Worm (Caenorhabditis elegans) whole organism, L3 larva: Measurements from ENCODE around the gene Y9C9A.13.
A peak's percentile ranks its signal among the peaks of the same experiment; 100 is the strongest.

Experiments
- ZK546.5 ChIP-seq: sonication (generic microtip); optimal IDR thresholded peaks from 2 replicates; lab custom pipeline; 2017; ENCODE audit warnings: missing biosample characterization, missing genetic modification characterization
- aly-2 ChIP-seq: fragments of 150-350 bp; optimal IDR thresholded peaks from 2 replicates; lab custom pipeline; 2014; ENCODE audit warnings: missing biosample characterization, missing genetic modification characterization
- ama-1 ChIP-seq: fragments of 150-350 bp; optimal IDR thresholded peaks from 2 replicates; lab custom pipeline; 2018
- ceh-82 ChIP-seq: fragments of 150-350 bp; optimal IDR thresholded peaks from 2 replicates; lab custom pipeline; 2014; ENCODE audit warnings: missing biosample characterization, missing genetic modification characterization
- ceh-9 ChIP-seq: sonication (generic microtip); optimal IDR thresholded peaks from 2 replicates; lab custom pipeline; 2018; ENCODE audit warnings: missing biosample characterization, missing genetic modification characterization
- daf-12 ChIP-seq: fragments of 150-350 bp; optimal IDR thresholded peaks from 2 replicates; lab custom pipeline; 2014; ENCODE audit warnings: missing biosample characterization, missing genetic modification reagents, missing genetic modification characterization
- egl-27 ChIP-seq: sonication (generic microtip); optimal IDR thresholded peaks from 4 replicates; lab custom pipeline; 2017; ENCODE audit warnings: missing biosample characterization, missing genetic modification reagents, missing genetic modification characterization
- elt-1 ChIP-seq: fragments of 150-350 bp; optimal IDR thresholded peaks from 2 replicates; lab custom pipeline; 2014; ENCODE audit warnings: missing biosample characterization, missing genetic modification characterization
- elt-2 ChIP-seq: sonication (generic microtip); optimal IDR thresholded peaks from 2 replicates; lab custom pipeline; 2016; ENCODE audit warnings: missing genetic modification reagents, mild to moderate bottlenecking, missing genetic modification characterization, missing compliant biosample characterization
- eor-1 ChIP-seq, 2 experiments: fragments of 150-350 bp; optimal IDR thresholded peaks; 2 replicates each; lab custom pipeline; 2014 to 2018; ENCODE audit warnings: missing biosample characterization in 2 of 2, missing genetic modification characterization in 2 of 2
- fkh-10 ChIP-seq: sonication (generic microtip); optimal IDR thresholded peaks from 2 replicates; lab custom pipeline; 2017; ENCODE audit warnings: missing biosample characterization, missing genetic modification reagents, missing genetic modification characterization
- fkh-2 ChIP-seq: fragments of 150-350 bp; optimal IDR thresholded peaks from 2 replicates; lab custom pipeline; 2014; ENCODE audit warnings: missing biosample characterization, missing genetic modification reagents, missing genetic modification characterization
- jun-1 ChIP-seq: fragments of 150-350 bp; optimal IDR thresholded peaks from 2 replicates; lab custom pipeline; 2014; ENCODE audit warnings: missing biosample characterization, missing genetic modification reagents, missing genetic modification characterization
- lin-15B ChIP-seq: fragments of 150-350 bp; optimal IDR thresholded peaks from 2 replicates; lab custom pipeline; 2014; ENCODE audit warnings: missing biosample characterization, missing genetic modification characterization
- lin-39 ChIP-seq: fragments of 150-350 bp; optimal IDR thresholded peaks from 2 replicates; lab custom pipeline; 2018; ENCODE audit warnings: missing biosample characterization, missing genetic modification reagents, missing genetic modification characterization
- mdl-1 ChIP-seq: fragments of 150-350 bp; optimal IDR thresholded peaks from 2 replicates; lab custom pipeline; 2014; ENCODE audit warnings: missing biosample characterization, missing genetic modification characterization
- mml-1 ChIP-seq: fragments of 150-350 bp; sonication (generic microtip); optimal IDR thresholded peaks from 3 replicates; lab custom pipeline; 2014; ENCODE audit warnings: missing biosample characterization, missing genetic modification characterization
- nfya-1 ChIP-seq: sonication (generic microtip); optimal IDR thresholded peaks from 2 replicates; lab custom pipeline; 2017; ENCODE audit warnings: missing genetic modification characterization, mild to moderate bottlenecking, missing compliant biosample characterization, antibody characterized with exemption, moderate library complexity; ENCODE audit not compliant: insufficient read depth
- nhr-11 ChIP-seq: fragments of 150-350 bp; optimal IDR thresholded peaks from 2 replicates; lab custom pipeline; 2014; ENCODE audit warnings: missing biosample characterization, missing genetic modification characterization
- nhr-23 ChIP-seq: fragments of 150-350 bp; optimal IDR thresholded peaks from 2 replicates; lab custom pipeline; 2014; ENCODE audit warnings: missing biosample characterization, missing genetic modification reagents, missing genetic modification characterization
- nhr-25 ChIP-seq: sonication (generic microtip); optimal IDR thresholded peaks from 2 replicates; lab custom pipeline; 2017; ENCODE audit warnings: missing biosample characterization, missing genetic modification characterization
- nhr-43 ChIP-seq: sonication (generic microtip); optimal IDR thresholded peaks from 2 replicates; lab custom pipeline; 2016; ENCODE audit warnings: mild to moderate bottlenecking, missing genetic modification characterization, missing compliant biosample characterization; ENCODE audit not compliant: poor library complexity, severe bottlenecking
- nhr-67 ChIP-seq: fragments of 150-350 bp; optimal IDR thresholded peaks from 2 replicates; lab custom pipeline; 2014; ENCODE audit warnings: missing biosample characterization, missing genetic modification characterization
- nhr-76 ChIP-seq: fragments of 150-350 bp; sonication (generic microtip); optimal IDR thresholded peaks from 5 replicates; lab custom pipeline; 2014; ENCODE audit warnings: missing biosample characterization, missing genetic modification characterization
- nhr-77 ChIP-seq: fragments of 150-350 bp; optimal IDR thresholded peaks from 2 replicates; lab custom pipeline; 2014; ENCODE audit warnings: missing biosample characterization, missing genetic modification characterization
- pha-4 ChIP-seq: fragments of 150-350 bp; optimal IDR thresholded peaks from 2 replicates; lab custom pipeline; 2014; ENCODE audit warnings: missing biosample characterization, missing genetic modification reagents, missing genetic modification characterization
- pqm-1 ChIP-seq: fragments of 150-350 bp; optimal IDR thresholded peaks from 2 replicates; lab custom pipeline; 2017; ENCODE audit warnings: missing biosample characterization, missing genetic modification characterization, inconsistent platforms
- sea-2 ChIP-seq: fragments of 150-350 bp; sonication (generic microtip); optimal IDR thresholded peaks from 4 replicates; lab custom pipeline; 2014; ENCODE audit warnings: missing biosample characterization, missing genetic modification reagents, missing genetic modification characterization
- snpc-4 ChIP-seq: fragments of 150-350 bp; optimal IDR thresholded peaks from 2 replicates; lab custom pipeline; 2014; ENCODE audit warnings: missing biosample characterization, missing genetic modification characterization
- tbx-2 ChIP-seq: sonication (generic microtip); optimal IDR thresholded peaks from 2 replicates; lab custom pipeline; 2016; ENCODE audit warnings: mild to moderate bottlenecking, missing genetic modification characterization, missing compliant biosample characterization
- unc-39 ChIP-seq: sonication (generic microtip); optimal IDR thresholded peaks from 4 replicates; lab custom pipeline; 2017; ENCODE audit warnings: missing biosample characterization, missing genetic modification characterization
- unc-62 ChIP-seq: fragments of 150-350 bp; sonication (generic microtip); optimal IDR thresholded peaks from 4 replicates; lab custom pipeline; 2014; ENCODE audit warnings: missing biosample characterization, missing genetic modification reagents, missing genetic modification characterization
- zag-1 ChIP-seq: fragments of 150-350 bp; optimal IDR thresholded peaks from 2 replicates; lab custom pipeline; 2014; ENCODE audit warnings: missing biosample characterization, missing genetic modification characterization
- ztf-4 ChIP-seq: fragments of 150-350 bp; optimal IDR thresholded peaks from 2 replicates; lab custom pipeline; 2014; ENCODE audit warnings: missing biosample characterization, missing genetic modification characterization

Y9C9A.13 gene

DNA sequence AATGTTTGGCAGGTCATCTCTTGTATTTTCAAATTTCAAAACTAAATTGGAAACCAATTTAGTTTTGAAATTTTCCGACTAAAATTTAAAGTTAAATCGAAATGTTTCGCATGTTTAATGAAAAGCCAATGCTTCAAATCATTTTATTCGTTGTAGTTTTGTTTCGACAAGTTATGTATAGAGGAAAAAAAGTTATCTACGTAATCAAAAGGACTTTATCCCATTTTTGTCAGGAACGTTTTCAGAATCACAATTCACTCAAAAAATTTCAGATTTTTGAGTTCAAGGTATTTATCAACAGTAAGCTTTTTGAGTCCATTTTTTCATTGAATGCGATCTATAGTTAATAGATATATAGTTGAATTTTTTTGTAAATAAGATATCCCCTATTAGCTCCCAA lies 30.7 kb downstream of the Y9C9A.13 start, which contains the start of gene str-168:
str-168 (plus strand) TSS at position 301 of the 400 bp plus-strand sequence.
- TF ChIP-seq jun-1 (tag; lab: Kevin White, UChicago) (no peak), lin-39 (tag; lab: Kevin White, UChicago) (no peak), nhr-77 (tag; lab: Kevin White, UChicago) (no peak), ama-1 (lab: Kevin White, UChicago) (no peak), pqm-1 (tag; lab: Kevin White, UChicago) (no peak), elt-2 (no peak), nhr-76 (no peak), mdl-1 (tag; lab: Kevin White, UChicago) (no peak), lin-15B (tag; lab: Kevin White, UChicago) (no peak)

DNA sequence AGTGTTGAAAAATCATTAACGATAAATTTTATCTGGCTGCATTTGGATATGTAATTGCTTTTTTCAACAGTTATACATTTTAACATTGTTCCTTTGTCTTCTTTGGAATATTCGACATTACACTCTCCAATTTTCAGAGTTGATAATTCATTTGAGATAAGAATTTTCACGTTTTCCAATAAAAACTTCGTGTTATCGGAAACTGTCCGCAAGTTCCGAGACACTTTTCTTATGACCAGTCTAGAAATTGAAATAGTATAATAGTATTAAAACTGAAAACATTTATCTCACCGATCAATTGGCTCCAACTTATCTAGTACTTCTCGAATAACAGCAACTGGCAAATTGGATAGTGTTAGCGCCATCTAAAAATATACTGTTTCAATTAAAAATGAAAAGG lies 31.7 kb downstream of the Y9C9A.13 start, which contains the start of gene fbxa-86:
fbxa-86 (minus strand) TSS at position 367 of the 400 bp plus-strand sequence.
- TF ChIP-seq nhr-23 (tag; lab: Kevin White, UChicago) (no peak), jun-1 (tag; lab: Kevin White, UChicago) (no peak), ceh-9 (no peak), pqm-1 (tag; lab: Kevin White, UChicago) (peak; percentile 30), eor-1 (tag; optimal IDR thresholded peaks at IDR 0.05; lab: Kevin White, UChicago) (no peak), unc-39 (tag; lab: Kevin White, UChicago) (no peak), elt-2 (peak; percentile 57)
- TF ChIP-seq, all 47 proteins: peak for 2

DNA sequence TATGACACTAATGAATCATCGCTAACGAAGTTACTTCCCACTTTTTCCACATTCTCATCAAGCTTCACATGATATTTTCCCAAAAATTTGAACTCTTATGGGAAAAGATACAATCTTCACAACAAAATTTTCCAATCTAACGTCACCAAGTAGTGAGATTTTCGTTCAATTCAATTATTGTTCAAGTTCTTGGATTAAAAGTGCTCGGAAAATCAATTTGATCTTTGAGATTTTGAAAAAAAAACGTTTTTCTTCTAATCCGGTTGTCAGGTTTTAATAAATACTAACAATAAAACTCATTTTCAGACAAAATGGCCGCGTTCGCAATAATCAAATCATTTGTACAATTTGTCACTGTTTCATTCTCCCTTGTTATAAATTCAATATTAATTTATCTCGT lies 35.2 kb downstream of the Y9C9A.13 start, which contains the start of gene str-153:
str-153 (plus strand) TSS at position 301 of the 400 bp plus-strand sequence.
- no peak for TF ChIP-seq nhr-76
- TF ChIP-seq sea-2: no peak
- no peak for TF ChIP-seq fkh-2 (tag; lab: Kevin White, UChicago)
- no peak for TF ChIP-seq lin-39 (tag; lab: Kevin White, UChicago)
- TF ChIP-seq zag-1 (tag; lab: Kevin White, UChicago): no peak
- no peak for TF ChIP-seq tbx-2
- TF ChIP-seq nhr-67: no peak
- TF ChIP-seq nhr-23 (tag; lab: Kevin White, UChicago): no peak
- TF ChIP-seq elt-1: no peak
- no peak for TF ChIP-seq mml-1
- no peak for TF ChIP-seq ceh-82 (tag; lab: Kevin White, UChicago)
- no peak for TF ChIP-seq nhr-11 (tag; lab: Kevin White, UChicago)
- no peak for TF ChIP-seq snpc-4 (tag; lab: Kevin White, UChicago)
- no peak for TF ChIP-seq nhr-77 (tag; lab: Kevin White, UChicago)
- no peak for TF ChIP-seq fkh-10 (GFP tag; lab: Kevin White, UChicago)
- no peak for TF ChIP-seq ZK546.5 (tag; lab: Kevin White, UChicago)

DNA sequence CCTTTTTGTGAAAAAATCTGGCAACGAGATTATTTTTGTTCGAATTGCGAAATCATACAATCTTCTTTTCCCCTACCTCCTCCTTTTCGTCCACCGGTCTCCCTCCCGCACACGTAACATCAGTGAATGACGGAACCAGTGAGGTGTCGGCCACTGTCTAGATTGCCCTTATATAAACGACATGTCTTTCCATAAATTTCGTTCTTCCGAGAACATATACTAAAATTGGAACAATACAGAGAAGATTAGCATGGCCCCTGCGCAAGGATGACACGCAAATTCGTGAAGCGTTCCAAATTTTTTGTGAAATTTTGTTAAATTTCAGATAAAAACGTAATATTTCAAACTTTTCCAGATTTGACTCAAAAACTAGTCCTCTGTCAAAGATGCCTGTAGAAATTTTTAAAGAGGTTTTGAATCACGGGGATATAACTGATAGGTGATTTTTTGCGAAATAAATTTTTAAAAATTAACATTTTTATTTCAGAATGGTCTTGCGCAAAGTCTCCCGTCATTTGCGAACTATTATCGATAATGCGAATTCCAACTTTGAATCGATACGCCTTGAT lies 38.5 kb downstream of the Y9C9A.13 start:
- TF ChIP-seq nhr-25: peak; percentile 24
- peak; percentile 65 for TF ChIP-seq nhr-43 (tag; lab: Kevin White, UChicago)
- no peak for TF ChIP-seq ama-1 (lab: Kevin White, UChicago)
- TF ChIP-seq nfya-1 (tag; lab: Kevin White, UChicago): peak; percentile 23
- TF ChIP-seq elt-2: peak; percentile 4
- peak; percentile 95 for TF ChIP-seq snpc-4 (tag; lab: Kevin White, UChicago)
- no peak for TF ChIP-seq elt-1

DNA sequence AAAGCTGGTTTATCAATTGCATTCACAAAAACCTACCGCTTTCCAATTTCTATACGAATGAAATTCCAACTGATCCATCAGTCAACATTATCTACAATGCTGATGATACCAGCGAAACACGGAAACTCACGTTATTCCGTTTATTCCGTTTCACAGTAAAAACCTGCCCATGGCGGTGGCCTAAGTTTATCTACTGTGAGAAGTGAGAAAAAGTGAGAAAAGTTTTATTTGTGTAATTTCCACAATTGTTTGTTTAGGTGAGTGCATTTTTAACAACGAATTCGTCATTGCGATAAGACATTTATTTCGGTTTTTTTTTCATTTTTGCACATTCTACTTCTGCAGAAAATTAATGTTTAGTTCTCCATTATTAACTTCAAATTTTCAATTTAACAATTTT lies 39.3 kb downstream of the Y9C9A.13 start, which contains the start of gene Y9C9A.8:
Y9C9A.8 (plus strand) TSS at position 301 of the 400 bp plus-strand sequence.
- TF ChIP-seq unc-62 (no peak), daf-12 (tag; lab: Kevin White, UChicago) (no peak), aly-2 (tag; lab: Kevin White, UChicago) (no peak), egl-27 (tag; lab: Kevin White, UChicago) (no peak), unc-39 (tag; lab: Kevin White, UChicago) (no peak), pqm-1 (tag; lab: Kevin White, UChicago) (no peak), pha-4 (tag; lab: Kevin White, UChicago) (no peak), ztf-4 (no peak), mml-1 (no peak)
- TF ChIP-seq, all 47 proteins: peak for 0
